Worm (Caenorhabditis elegans) whole organism, early embryonic: Measurements from ENCODE around the gene wht-2.

Experiments
- B0310.2 ChIP-seq: sonication (generic microtip); optimal IDR thresholded peaks from 2 replicates; lab custom pipeline; 2016; ENCODE audit warnings: mild to moderate bottlenecking, missing genetic modification characterization, missing compliant biosample characterization
- ama-1 ChIP-seq: fragments of 150-350 bp; optimal IDR thresholded peaks from 2 replicates; lab custom pipeline; 2014
- ceh-36 ChIP-seq: sonication (generic microtip); optimal IDR thresholded peaks from 2 replicates; lab custom pipeline; 2016; ENCODE audit warnings: missing genetic modification characterization, inconsistent platforms, missing compliant biosample characterization
- ets-7 ChIP-seq: sonication (generic microtip); optimal IDR thresholded peaks from 2 replicates; lab custom pipeline; 2016; ENCODE audit warnings: missing genotype, missing genetic modification characterization, missing compliant biosample characterization
- flt-1 ChIP-seq: fragments of 200-800 bp; sonication (Bioruptor generic); IDR thresholded peaks from 2 replicates; pipeline ENCODE4 v1.3.6; 2022; ENCODE audit warnings: missing genetic modification characterization, missing compliant biosample characterization
- hmbx-1 ChIP-seq: sonication (generic microtip); optimal IDR thresholded peaks from 2 replicates; lab custom pipeline; 2016; ENCODE audit warnings: mild to moderate bottlenecking, missing genetic modification characterization, missing compliant biosample characterization
- hnd-1 ChIP-seq: sonication (generic microtip); optimal IDR thresholded peaks from 2 replicates; lab custom pipeline; 2016; ENCODE audit warnings: missing genetic modification characterization, missing compliant biosample characterization

DNA sequence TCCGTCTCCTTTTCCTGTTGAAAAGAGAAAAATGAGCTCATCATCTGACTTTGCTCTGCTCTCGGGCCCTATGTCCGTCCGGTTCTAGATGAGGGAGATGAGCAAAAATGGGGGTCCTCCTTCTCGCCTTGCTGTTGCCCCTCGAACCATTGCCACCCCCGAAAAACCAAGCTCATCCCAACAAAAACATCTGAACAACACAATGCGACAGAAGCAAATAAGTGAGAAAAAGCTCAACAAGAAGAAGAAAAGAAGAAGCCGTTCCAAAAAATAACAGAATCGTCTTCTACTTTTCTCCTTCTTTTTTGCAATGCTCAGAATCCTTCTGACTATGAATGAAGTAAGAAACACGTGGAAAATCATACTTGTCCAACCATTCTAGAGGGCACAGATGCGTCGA is 14.4 kb upstream of the wht-2 start:
- no peak for TF ChIP-seq hmbx-1 (tag; lab: Kevin White, UChicago)
- no peak for TF ChIP-seq B0310.2 (tag; lab: Kevin White, UChicago)
- TF ChIP-seq ets-7 (tag; lab: Kevin White, UChicago): no peak
- TF ChIP-seq ama-1 (lab: Kevin White, UChicago): no peak
- TF ChIP-seq ceh-36 (tag; lab: Kevin White, UChicago): no peak
- TF ChIP-seq hnd-1: no peak
- TF ChIP-seq flt-1 (GFP tag; lab: Robert Waterston, UW): no peak
